Worm (Caenorhabditis elegans) whole organism, dauer: ENCODE results near the gene dcap-2.

Source experiments
- unc-62 ChIP-seq: sonication (generic microtip); optimal IDR thresholded peaks from 2 replicates; lab custom pipeline; 2017; ENCODE audit warnings: missing biosample characterization, missing genetic modification reagents, missing genetic modification characterization

Gene dcap-2

DNA sequence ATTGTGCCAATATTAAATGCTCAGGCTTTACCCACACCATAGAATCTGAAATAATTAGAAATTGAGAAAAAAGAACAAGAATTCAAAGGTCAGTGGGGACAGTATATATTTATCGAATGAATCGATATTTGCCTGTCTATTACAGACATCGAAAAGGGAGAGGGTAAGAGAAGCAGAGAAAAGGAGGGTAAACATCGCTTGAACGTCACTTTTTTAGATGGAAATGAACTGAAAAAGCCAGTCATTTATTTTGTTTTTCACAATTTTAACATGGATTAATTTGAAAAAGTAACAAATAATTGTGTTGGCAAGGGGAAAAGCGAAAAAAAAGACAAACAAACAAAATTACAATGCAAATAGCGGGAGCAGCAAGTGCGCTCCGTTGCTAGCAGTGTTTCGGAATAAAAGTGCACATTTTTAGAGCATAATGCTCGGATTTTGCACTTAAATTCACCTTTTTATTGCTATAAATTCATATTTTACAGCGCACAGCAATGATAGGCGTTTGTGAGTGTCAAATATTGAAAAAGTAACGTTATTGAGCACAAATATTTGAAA, 18.8 kb downstream of the dcap-2 start, which contains the start of gene tbc-9:
Gene tbc-9, minus strand, starts transcription at position 51 of the 558 bp plus-strand sequence.
- TF ChIP-seq unc-62 (GFP tag; lab: Kevin White, UChicago) = no peak

ce11 chrIV:13493719-13494118, 28.0 kb downstream of the dcap-2 start:
- no peak for TF ChIP-seq unc-62 (GFP tag; lab: Kevin White, UChicago)

- TF ChIP-seq unc-62 (GFP tag; lab: Kevin White, UChicago) = no peak
These were observed 29.4 kb downstream of the dcap-2 start, which contains the start of gene Y45F10A.7 for ce11 chrIV:13492271-13492670. Gene Y45F10A.7 (plus strand): TSS chrIV:13492571.

- TF ChIP-seq unc-62 (GFP tag; lab: Kevin White, UChicago) = no peak
These were observed 34.1 kb downstream of the dcap-2 start for ce11 chrIV:13487596-13487995.

DNA sequence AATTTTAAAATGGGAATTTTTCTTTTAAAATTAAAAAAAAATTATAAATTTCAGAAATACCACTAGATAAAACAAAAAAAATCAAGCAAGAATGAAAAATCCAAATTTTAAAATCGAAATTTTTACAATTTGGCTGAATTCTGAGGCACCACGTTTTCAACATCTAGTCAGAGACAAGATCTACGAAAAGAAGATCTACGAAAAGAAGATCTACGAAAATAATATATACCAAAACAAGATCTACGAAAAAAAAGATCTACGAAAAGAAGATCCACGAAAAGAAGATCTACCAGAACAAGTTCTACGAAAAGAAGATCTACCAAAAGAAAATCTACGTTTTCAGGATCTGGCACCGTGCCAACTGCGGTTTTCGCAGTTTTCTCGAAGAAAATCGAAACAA, 34.7 kb downstream of the dcap-2 start:
- no peak for TF ChIP-seq unc-62 (GFP tag; lab: Kevin White, UChicago)

ce11 chrIV:13483596-13483995, 38.1 kb downstream of the dcap-2 start:
- TF ChIP-seq unc-62 (GFP tag; lab: Kevin White, UChicago) = no peak

DNA sequence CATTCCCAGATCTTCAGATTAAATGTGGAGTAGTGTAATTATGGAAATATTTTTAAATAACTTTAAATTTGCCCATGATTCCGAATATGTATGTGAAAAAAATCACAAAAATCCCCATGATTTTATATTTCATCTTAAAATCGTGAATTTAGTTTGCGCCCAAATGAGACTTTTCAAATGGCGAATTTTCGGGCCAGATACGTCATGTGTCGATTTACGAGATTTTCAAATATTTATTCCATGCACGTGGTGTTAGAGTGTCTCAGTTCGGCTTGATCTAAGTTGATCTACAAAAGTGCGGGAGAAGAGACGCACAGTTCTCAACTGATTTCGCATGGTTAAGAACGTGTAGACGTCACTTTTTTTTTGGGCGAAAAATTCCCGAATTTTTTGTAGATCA, 39.2 kb downstream of the dcap-2 start, which contains the start of gene Y38H8A.1:
Gene Y38H8A.1, plus strand, starts transcription at position 301 of the 400 bp plus-strand sequence.
- TF ChIP-seq unc-62 (GFP tag; lab: Kevin White, UChicago) = no peak

DNA sequence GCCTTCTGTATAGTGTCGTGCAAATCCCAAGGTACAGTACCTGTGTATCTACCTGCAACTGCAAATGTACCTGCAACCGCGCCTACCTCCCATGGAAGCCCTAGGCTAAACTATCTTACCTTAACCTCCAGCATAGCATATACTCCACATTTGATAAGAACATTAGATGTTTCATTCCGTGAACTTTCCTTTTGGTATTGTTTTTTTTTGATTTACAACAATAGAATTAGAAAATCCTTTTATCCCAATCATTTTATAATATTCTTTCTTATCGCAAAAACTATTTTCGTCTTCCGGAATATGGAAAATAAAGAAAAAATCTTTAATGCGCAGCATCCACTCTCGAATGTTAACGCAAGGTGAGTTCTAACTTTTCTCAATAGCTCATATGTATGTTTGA, 47.5 kb downstream of the dcap-2 start, which contains the start of gene Y38H8A.2:
Gene Y38H8A.2, plus strand, starts transcription at position 301 of the 400 bp plus-strand sequence.
- TF ChIP-seq unc-62 (GFP tag; lab: Kevin White, UChicago) = no peak

DNA sequence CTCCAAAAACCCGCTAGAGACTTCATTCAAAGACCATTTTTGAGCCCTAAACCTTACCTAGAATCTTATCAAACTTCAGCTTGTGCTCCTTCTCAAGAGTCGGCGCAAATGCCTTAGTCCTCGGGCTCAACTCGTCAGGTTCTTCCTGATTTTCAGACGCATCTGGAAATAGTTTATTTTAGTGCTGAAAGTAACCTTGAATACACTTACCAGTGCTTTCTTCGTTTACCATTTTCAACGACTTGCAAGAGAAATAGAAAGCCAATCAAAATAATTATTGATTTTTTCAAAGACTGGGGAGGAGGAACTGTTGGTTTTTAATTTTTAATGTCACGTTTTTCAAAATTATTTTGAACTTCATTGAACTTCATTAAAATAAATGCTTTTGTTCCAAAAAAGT, 49.7 kb downstream of the dcap-2 start, which contains the start of the genes ttbk-8.1 and Y38H8A.4:
Gene ttbk-8.1, plus strand, starts transcription at position 301 of the 400 bp plus-strand sequence.
Gene Y38H8A.4, minus strand, starts transcription at position 366 of the 400 bp plus-strand sequence.
- no peak for TF ChIP-seq unc-62 (GFP tag; lab: Kevin White, UChicago)

- no peak for TF ChIP-seq unc-62 (GFP tag; lab: Kevin White, UChicago)
These were observed 55.9 kb downstream of the dcap-2 start, which contains the start of gene fezf-1 for ce11 chrIV:13465797-13466196. Gene fezf-1 (plus strand): TSS chrIV:13466097.
